Fruit fly (Drosophila melanogaster): ENCODE data around the gene shps.
A peak's percentile ranks its signal among the peaks of the same experiment; 100 is the strongest.

shps gene

DNA sequence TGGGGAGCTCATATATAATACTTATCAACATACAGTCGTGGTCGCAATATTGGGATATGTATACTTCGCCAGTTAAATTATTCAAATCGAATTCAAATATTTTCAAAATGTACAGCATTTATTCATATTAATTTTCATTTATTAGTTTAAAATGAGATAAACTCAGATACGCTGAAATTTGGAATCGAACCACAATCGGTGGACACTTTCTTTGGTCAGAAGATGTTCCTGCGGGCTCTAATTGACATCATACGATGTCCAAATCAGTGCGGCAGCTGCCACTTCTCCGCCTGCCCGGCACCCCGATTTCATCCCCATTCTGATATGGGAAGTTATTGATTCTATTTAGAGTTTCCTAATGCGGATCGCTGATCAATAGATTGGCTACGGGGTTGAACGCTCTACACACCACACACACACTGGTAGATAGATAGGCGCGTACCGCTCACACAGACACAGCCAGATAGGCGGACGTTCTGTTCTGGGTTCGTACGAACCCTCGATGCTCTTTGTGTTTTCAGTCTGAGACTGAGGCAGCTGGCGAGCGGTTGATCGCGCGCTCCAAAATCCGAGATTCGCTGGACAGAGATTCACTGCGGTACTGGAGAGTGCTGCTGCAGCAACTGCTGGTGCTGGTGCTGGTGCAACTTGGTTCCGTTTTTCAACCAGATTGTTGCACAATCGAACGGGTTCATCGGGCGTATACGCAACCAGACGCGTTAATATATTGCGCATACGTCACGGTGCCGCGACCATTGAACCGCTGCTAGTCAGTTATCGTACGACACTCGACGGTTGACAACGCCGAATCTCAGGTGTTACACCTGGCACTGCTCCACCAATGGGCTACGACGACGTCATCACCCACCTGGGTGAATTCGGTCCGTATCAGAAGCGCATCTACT, 3.0 kb upstream of the shps start, which contains the start of gene Orct (continued):
- TF ChIP-seq eve (GFP tag; optimal IDR thresholded peaks at IDR 0.05) (no peak), row (GFP tag; IDR thresholded peaks at IDR 0.05) (peak; percentile 74), CG34224 (GFP tag; IDR thresholded peaks at IDR 0.05; ENCODE audit: partially characterized antibody) (no peak), Jarid2 (GFP tag; optimal IDR thresholded peaks at IDR 0.05) (peak; percentile 73), Sox102F (GFP tag; optimal IDR thresholded peaks at IDR 0.05) (peak; percentile 70), ab (GFP tag; optimal IDR thresholded peaks at IDR 0.05) (peak; percentile 15), bab2 (GFP tag; optimal IDR thresholded peaks at IDR 0.05) (peak; percentile 70), klu (GFP tag; IDR thresholded peaks at IDR 0.05) (peak; percentile 70), Bteb2 (GFP tag; optimal IDR thresholded peaks at IDR 0.05) (peak; percentile 56), cas (GFP tag; IDR thresholded peaks at IDR 0.05) (no peak), CG10959 (GFP tag; IDR thresholded peaks at IDR 0.05) (no peak), Abd-B (GFP tag; optimal IDR thresholded peaks at IDR 0.05) (peak; percentile 58), chm (GFP tag; IDR thresholded peaks at IDR 0.05) (0 out of 2 replicates have a peak, but pooled peaks have one; percentile 46), sim (GFP tag; IDR thresholded peaks at IDR 0.05) (peak; percentile 4; the same call in 1 of the 2 replicates), CG16815 (GFP tag; optimal IDR thresholded peaks at IDR 0.05) (peak; percentile 69), ind (GFP tag; optimal IDR thresholded peaks at IDR 0.05) (peak; percentile 66), crol (GFP tag; IDR thresholded peaks at IDR 0.05) (peak; percentile 59; the same call in 1 of the 2 replicates), dm (GFP tag; optimal IDR thresholded peaks at IDR 0.05) (peak; percentile 68), CG3838 (GFP tag; optimal IDR thresholded peaks at IDR 0.05) (peak; percentile 37), hb (GFP tag; IDR thresholded peaks at IDR 0.05; ENCODE audit: partially characterized antibody) (no peak), h (optimal IDR thresholded peaks at IDR 0.05) (no peak), CG30431 (GFP tag; optimal IDR thresholded peaks at IDR 0.05) (peak; percentile 40), mam (GFP tag; optimal IDR thresholded peaks at IDR 0.05) (peak; percentile 76), Myb (GFP tag; optimal IDR thresholded peaks at IDR 0.05) (peak; percentile 55), gfzf (GFP tag; optimal IDR thresholded peaks at IDR 0.05) (no peak), CG8290 (GFP tag; optimal IDR thresholded peaks at IDR 0.05) (no peak), CG8290 (tag; optimal IDR thresholded peaks at IDR 0.05) (peak in 1 of 2 experiments; percentile 60), CG16779 (GFP tag; IDR thresholded peaks at IDR 0.05) (no peak), odd (GFP tag; optimal IDR thresholded peaks at IDR 0.05) (peak; percentile 68), HLH54F (GFP tag; optimal IDR thresholded peaks at IDR 0.05) (peak; percentile 87), mld (GFP tag; IDR thresholded peaks at IDR 0.05; ENCODE audit: partially characterized antibody) (0 out of 3 replicates have a peak, but pooled peaks have one; percentile 15), Rfx (GFP tag; IDR thresholded peaks at IDR 0.05) (peak; percentile 75), ap (GFP tag; IDR thresholded peaks at IDR 0.05) (no peak), CG34376 (GFP tag; optimal IDR thresholded peaks at IDR 0.05) (peak; percentile 72), pita (GFP tag; optimal IDR thresholded peaks at IDR 0.05) (no peak), CG13894 (tag; optimal IDR thresholded peaks at IDR 0.05) (peak; percentile 64), CG17612 (GFP tag; IDR thresholded peaks at IDR 0.05) (0 out of 2 replicates have a peak, but pooled peaks have one; percentile 49), CG11247 (GFP tag; IDR thresholded peaks at IDR 0.05) (peak; percentile 59; the same call in 1 of the 2 replicates), lmd (GFP tag; IDR thresholded peaks at IDR 0.05) (peak; percentile 76), esg (GFP tag; conservative IDR thresholded peaks at IDR 0.05) (peak; percentile 48), nom (GFP tag; optimal IDR thresholded peaks at IDR 0.05) (no peak), so (GFP tag; IDR thresholded peaks at IDR 0.05) (peak; percentile 15; the same call in 1 of the 3 replicates), CG2678 (tag; optimal IDR thresholded peaks at IDR 0.05) (peak; percentile 91), nau (GFP tag; optimal IDR thresholded peaks at IDR 0.05) (peak; percentile 78), E2f1 (GFP tag; IDR thresholded peaks at IDR 0.05) (peak; percentile 59), CG6765 (GFP tag; optimal IDR thresholded peaks at IDR 0.05) (peak; percentile 77), CG10565 (GFP tag; optimal IDR thresholded peaks at IDR 0.05) (no peak), CG15514 (GFP tag; optimal IDR thresholded peaks at IDR 0.05) (peak; percentile 60), kni (GFP tag; optimal IDR thresholded peaks at IDR 0.05) (no peak)

Measured in whole organism, embryonic.